Fruit fly (Drosophila melanogaster) whole organism, embryonic: ENCODE results near the gene Socs36E.

Experiments
- Asciz ChIP-seq: fragments of 200-800 bp; sonication (Bioruptor generic); optimal IDR thresholded peaks from 2 replicates; lab custom pipeline; 2017; ENCODE audit warnings: missing biosample characterization, mild to moderate bottlenecking, missing genetic modification characterization, missing genetic modification reagents
- B-H1 ChIP-seq: fragments of 200-800 bp; sonication (Bioruptor generic); IDR thresholded peaks from 3 replicates; pipeline ENCODE4 v1.3.6; 2022; ENCODE audit warnings: missing biosample characterization, missing genetic modification characterization
- C15 ChIP-seq: fragments of 200-800 bp; sonication (Bioruptor generic); IDR thresholded peaks from 3 replicates; pipeline ENCODE4 v1.3.6; 2022; ENCODE audit warnings: missing biosample characterization, missing genetic modification characterization
- CG10366 ChIP-seq: fragments of 200-800 bp; sonication (Bioruptor generic); IDR thresholded peaks from 2 replicates; pipeline ENCODE4 v1.3.6; 2022; ENCODE audit warnings: missing biosample characterization, missing genetic modification characterization
- CG10654 ChIP-seq: fragments of 200-800 bp; sonication (Bioruptor generic); optimal IDR thresholded peaks from 2 replicates; lab custom pipeline; 2016; ENCODE audit warnings: missing biosample characterization, missing genetic modification characterization
- CG11723 ChIP-seq: fragments of 200-800 bp; sonication (Bioruptor generic); optimal IDR thresholded peaks from 2 replicates; lab custom pipeline; 2017; ENCODE audit warnings: missing biosample characterization, mild to moderate bottlenecking, missing genetic modification characterization
- CG12219 ChIP-seq: fragments of 200-800 bp; sonication (Bioruptor generic); optimal IDR thresholded peaks from 3 replicates; lab custom pipeline; 2018; ENCODE audit warnings: missing biosample characterization, mild to moderate bottlenecking, missing genetic modification characterization
- CG12744 ChIP-seq: fragments of 200-800 bp; sonication (Bioruptor generic); optimal IDR thresholded peaks from 2 replicates; lab custom pipeline; 2016; ENCODE audit warnings: missing biosample characterization, missing genetic modification characterization
- CG16779 ChIP-seq: fragments of 200-800 bp; sonication (Bioruptor generic); IDR thresholded peaks from 2 replicates; pipeline ENCODE4 v1.3.6; 2022; ENCODE audit warnings: missing biosample characterization, missing genetic modification characterization
- CG17568 ChIP-seq: fragments of 200-800 bp; sonication (Bioruptor generic); optimal IDR thresholded peaks from 2 replicates; lab custom pipeline; 2018; ENCODE audit warnings: missing biosample characterization, mild to moderate bottlenecking, missing genetic modification characterization, moderate library complexity
- CG17612 ChIP-seq: fragments of 200-800 bp; sonication (Bioruptor generic); IDR thresholded peaks from 2 replicates; pipeline ENCODE4 v1.3.6; 2022; ENCODE audit warnings: missing biosample characterization, missing genetic modification characterization
- CG17802 ChIP-seq: fragments of 200-800 bp; sonication (Bioruptor generic); optimal IDR thresholded peaks from 2 replicates; lab custom pipeline; 2018; ENCODE audit warnings: missing biosample characterization, mild to moderate bottlenecking, missing genetic modification characterization, moderate library complexity
- CG2712 ChIP-seq: fragments of 200-800 bp; optimal IDR thresholded peaks from 3 replicates; lab custom pipeline; 2019; ENCODE audit warnings: missing biosample characterization, mild to moderate bottlenecking, missing genetic modification characterization, moderate library complexity
- CG31224 ChIP-seq: fragments of 200-800 bp; sonication (Bioruptor generic); IDR thresholded peaks from 2 replicates; pipeline ENCODE4 v1.3.6; 2022; ENCODE audit warnings: missing biosample characterization, missing genetic modification characterization
- CG4854 ChIP-seq: fragments of 200-800 bp; sonication (Bioruptor generic); optimal IDR thresholded peaks from 2 replicates; lab custom pipeline; 2016; ENCODE audit warnings: missing biosample characterization, missing genetic modification characterization, inconsistent platforms
- CG5245 ChIP-seq: fragments of 200-800 bp; sonication (Bioruptor generic); optimal IDR thresholded peaks from 3 replicates; lab custom pipeline; 2016; ENCODE audit warnings: missing biosample characterization, missing genetic modification characterization
- CG6254 ChIP-seq: fragments of 200-800 bp; sonication (Bioruptor generic); optimal IDR thresholded peaks from 3 replicates; lab custom pipeline; 2017; ENCODE audit warnings: mild to moderate bottlenecking, missing biosample characterization, missing genetic modification reagents, missing genetic modification characterization
- CG6765 ChIP-seq: fragments of 200-800 bp; sonication (Bioruptor generic); optimal IDR thresholded peaks from 3 replicates; lab custom pipeline; 2017; ENCODE audit warnings: missing biosample characterization, mild to moderate bottlenecking, missing genetic modification characterization
- CG7839 ChIP-seq: fragments of 200-800 bp; sonication (Bioruptor generic); optimal IDR thresholded peaks from 3 replicates; lab custom pipeline; 2018; ENCODE audit warnings: missing biosample characterization, mild to moderate bottlenecking, missing genetic modification characterization, moderate library complexity
- CG7963 ChIP-seq: fragments of 200-800 bp; sonication (Bioruptor generic); IDR thresholded peaks from 3 replicates; pipeline ENCODE4 v1.3.6; 2022; ENCODE audit warnings: missing biosample characterization, missing genetic modification characterization; ENCODE audit not compliant: partially characterized antibody
- CG8089 ChIP-seq: fragments of 200-800 bp; sonication (Bioruptor generic); optimal IDR thresholded peaks from 3 replicates; lab custom pipeline; 2016; ENCODE audit warnings: missing biosample characterization, missing genetic modification characterization
- CG9932 ChIP-seq: fragments of 200-800 bp; sonication (Bioruptor generic); IDR thresholded peaks from 2 replicates; pipeline ENCODE4 v1.3.6; 2022; ENCODE audit warnings: missing biosample characterization, missing genetic modification characterization
- Dip2 ChIP-seq: fragments of 200-800 bp; sonication (Bioruptor generic); IDR thresholded peaks from 2 replicates; pipeline ENCODE4 v1.3.6; 2022; ENCODE audit warnings: missing biosample characterization, missing genetic modification characterization
- E2f2 ChIP-seq: fragments of 200-800 bp; sonication (Bioruptor generic); IDR thresholded peaks from 2 replicates; pipeline ENCODE4 v1.3.6; 2022; ENCODE audit warnings: missing biosample characterization, missing genetic modification characterization
- Fer3 ChIP-seq: fragments of 200-800 bp; sonication (Bioruptor generic); optimal IDR thresholded peaks from 2 replicates; lab custom pipeline; 2018; ENCODE audit warnings: missing biosample characterization, mild to moderate bottlenecking, missing genetic modification characterization, moderate library complexity
- Hr39 ChIP-seq: fragments of >200 bp; optimal IDR thresholded peaks from 2 replicates; lab custom pipeline; 2017
- Mad ChIP-seq: fragments of 200-800 bp; sonication (Bioruptor generic); optimal IDR thresholded peaks from 2 replicates; lab custom pipeline; 2016; ENCODE audit warnings: missing biosample characterization, missing genetic modification characterization
- Med ChIP-seq: fragments of 200-800 bp; sonication (Bioruptor generic); peaks from one replicate; lab custom pipeline; 2016; ENCODE audit warnings: missing biosample characterization, missing genetic modification characterization, mild to moderate bottlenecking, inconsistent platforms, moderate library complexity
- Myb ChIP-seq: fragments of 200-800 bp; sonication (Bioruptor generic); optimal IDR thresholded peaks from 2 replicates; lab custom pipeline; 2016; ENCODE audit warnings: missing biosample characterization, missing genetic modification characterization
- Optix ChIP-seq: fragments of 200-800 bp; sonication (Bioruptor generic); IDR thresholded peaks from 3 replicates; pipeline ENCODE4 v1.3.6; 2022; ENCODE audit warnings: missing biosample characterization, missing genetic modification characterization
- Side ChIP-seq: fragments of 200-800 bp; sonication (Bioruptor generic); optimal IDR thresholded peaks from 2 replicates; lab custom pipeline; 2016; ENCODE audit warnings: missing biosample characterization, missing genetic modification characterization
- Spps ChIP-seq: fragments of 200-800 bp; sonication (Bioruptor generic); optimal IDR thresholded peaks from 2 replicates; lab custom pipeline; 2018; ENCODE audit warnings: missing biosample characterization, mild to moderate bottlenecking, missing genetic modification characterization
- Sry-δ ChIP-seq: fragments of 200-800 bp; sonication (Bioruptor generic); optimal IDR thresholded peaks from 2 replicates; lab custom pipeline; 2016; ENCODE audit warnings: missing biosample characterization, missing genetic modification characterization
- TFAM ChIP-seq: fragments of 200-800 bp; sonication (Bioruptor generic); optimal IDR thresholded peaks from 2 replicates; lab custom pipeline; 2017; ENCODE audit warnings: missing biosample characterization, missing genetic modification characterization, inconsistent platforms
- Tbp ChIP-seq: fragments of >200 bp; optimal IDR thresholded peaks from 2 replicates; lab custom pipeline; 2018; ENCODE audit warnings: missing biosample characterization, missing genetic modification characterization
- bowl ChIP-seq: fragments of 200-800 bp; sonication (Bioruptor generic); IDR thresholded peaks from 2 replicates; pipeline ENCODE4 v1.3.6; 2022; ENCODE audit warnings: missing biosample characterization, missing genetic modification characterization
- cato ChIP-seq: fragments of 200-800 bp; sonication (Bioruptor generic); optimal IDR thresholded peaks from 2 replicates; lab custom pipeline; 2016; ENCODE audit warnings: missing biosample characterization, missing genetic modification characterization, borderline replicate concordance
- danr ChIP-seq: fragments of 200-800 bp; sonication (Bioruptor generic); IDR thresholded peaks from 2 replicates; pipeline ENCODE4 v1.3.6; 2022; ENCODE audit warnings: missing biosample characterization, missing genetic modification characterization
- disco-r ChIP-seq: fragments of 200-800 bp; sonication (Bioruptor generic); optimal IDR thresholded peaks from 2 replicates; lab custom pipeline; 2016; ENCODE audit warnings: missing biosample characterization, missing genetic modification characterization
- emc ChIP-seq: fragments of 200-800 bp; sonication (Bioruptor generic); optimal IDR thresholded peaks from 2 replicates; lab custom pipeline; 2016; ENCODE audit warnings: missing biosample characterization, missing genetic modification characterization
- gcm2 ChIP-seq: fragments of 200-800 bp; sonication (Bioruptor generic); optimal IDR thresholded peaks from 2 replicates; lab custom pipeline; 2016; ENCODE audit warnings: missing biosample characterization, missing genetic modification characterization
- hth ChIP-seq: fragments of >200 bp; optimal IDR thresholded peaks from 2 replicates; lab custom pipeline; 2017; ENCODE audit warnings: inconsistent platforms
- nerfin-2 ChIP-seq: fragments of 200-800 bp; sonication (Bioruptor generic); IDR thresholded peaks from 2 replicates; pipeline ENCODE4 v1.3.6; 2022; ENCODE audit warnings: missing biosample characterization, missing genetic modification characterization; ENCODE audit not compliant: partially characterized antibody
- prd ChIP-seq, 3 experiments: fragments of >200 bp in 2 of 3; fragments of 200-800 bp in 1 of 3; sonication (Bioruptor generic) in 1 of 3; optimal IDR thresholded peaks in 2 of 3; IDR thresholded peaks in 1 of 3; 2 replicates in 2 of 3; 3 replicates in 1 of 3; pipeline versions ENCODE4 v1.3.6 to Lab custom; 2017 to 2022; ENCODE audit warnings: missing biosample characterization in 1 of 3, missing genetic modification characterization in 1 of 3
- ranshi ChIP-seq: fragments of 200-800 bp; sonication (Bioruptor generic); IDR thresholded peaks from 2 replicates; pipeline ENCODE4 v1.3.6; 2022; ENCODE audit warnings: missing biosample characterization, missing genetic modification characterization
- run ChIP-seq: fragments of 200-800 bp; sonication (Bioruptor generic); optimal IDR thresholded peaks from 3 replicates; lab custom pipeline; 2018; ENCODE audit warnings: missing biosample characterization, mild to moderate bottlenecking, missing genetic modification characterization
- schlank ChIP-seq: fragments of 200-800 bp; sonication (Bioruptor generic); optimal IDR thresholded peaks from 2 replicates; lab custom pipeline; 2018; ENCODE audit warnings: missing biosample characterization, mild to moderate bottlenecking, missing genetic modification characterization
- shn ChIP-seq: fragments of 200-800 bp; sonication (Bioruptor generic); optimal IDR thresholded peaks from 3 replicates; lab custom pipeline; 2016; ENCODE audit warnings: missing biosample characterization, missing genetic modification characterization
- sima ChIP-seq: fragments of 200-800 bp; sonication (Bioruptor generic); optimal IDR thresholded peaks from 2 replicates; lab custom pipeline; 2016; ENCODE audit warnings: missing biosample characterization, missing genetic modification characterization
- sr ChIP-seq: fragments of 200-800 bp; sonication (Bioruptor generic); IDR thresholded peaks from 3 replicates; pipeline ENCODE4 v1.3.6; 2022; ENCODE audit warnings: missing biosample characterization, missing genetic modification characterization

Socs36E gene

DNA sequence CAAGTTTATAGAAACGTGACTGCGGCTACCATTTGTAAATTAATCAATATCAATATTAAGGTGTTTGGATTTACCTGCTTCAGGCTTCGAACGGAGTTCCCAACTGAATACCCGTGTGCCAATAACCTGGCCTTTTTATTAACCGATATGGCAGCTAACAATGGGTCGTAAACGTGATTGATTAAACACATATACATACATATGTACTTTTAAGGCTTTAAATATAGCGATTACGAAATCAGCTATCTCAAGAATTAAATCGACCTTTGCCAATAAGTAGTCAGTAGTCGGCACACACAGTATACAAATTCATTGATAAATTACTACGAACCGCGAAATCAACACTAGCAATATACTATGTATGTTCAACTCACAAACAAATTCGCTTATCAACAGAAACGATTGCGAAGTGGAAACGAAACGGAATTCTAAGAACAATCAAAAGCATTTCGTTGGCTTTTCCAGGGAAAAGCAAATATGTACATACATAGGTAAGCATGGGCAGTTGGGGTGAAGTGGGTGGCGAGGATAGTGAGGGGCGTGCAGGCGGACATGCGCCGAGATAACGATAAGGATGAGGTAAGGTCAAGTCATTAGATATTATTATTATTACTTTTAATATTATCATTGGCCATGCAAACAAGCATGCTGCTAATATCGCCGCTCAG lies 3.5 kb downstream of the Socs36E start (continued):
- TF ChIP-seq CG6765 (GFP tag; lab: Kevin White, UChicago) (peak; percentile 72), CG10654 (GFP tag; lab: Kevin White, UChicago) (peak; percentile 54), schlank (tag; lab: Kevin White, UChicago) (peak; percentile 82), Spps (tag; lab: Kevin White, UChicago) (no peak), bowl (no peak), CG31224 (GFP tag; lab: Robert Waterston, UW) (0 out of 2 replicates have a peak, but pooled peaks have one; percentile 7), Mad (GFP tag; lab: Kevin White, UChicago) (peak; percentile 61), TFAM (peak; percentile 43), CG12219 (GFP tag; lab: Kevin White, UChicago) (peak; percentile 72), emc (GFP tag; lab: Kevin White, UChicago) (no peak), Sry-δ (GFP tag; lab: Kevin White, UChicago) (no peak), CG9932 (GFP tag; lab: Robert Waterston, UW) (0 out of 2 replicates have a peak, but pooled peaks have one; percentile 32), Asciz (peak; percentile 90), disco-r (GFP tag; lab: Kevin White, UChicago) (peak; percentile 34), Med (GFP tag; lab: Kevin White, UChicago) (peak; percentile 90), CG7963 (GFP tag; lab: Robert Waterston, UW) (no peak), Optix (GFP tag; lab: Robert Waterston, UW) (peak; percentile 41; the same call in 1 of the 3 replicates), CG7839 (peak; percentile 25), Tbp (GFP tag; lab: Kevin White, UChicago) (no peak), prd (optimal IDR thresholded peaks at IDR 0.05; lab: Kevin White, UChicago) (no peak), prd (GFP tag; IDR thresholded peaks at IDR 0.05; lab: Robert Waterston, UW) (no peak; the same call in 2 of the 3 replicates), CG17568 (GFP tag; lab: Kevin White, UChicago) (peak; percentile 88), E2f2 (peak; percentile 42; the same call in 1 of the 2 replicates), Myb (GFP tag; lab: Kevin White, UChicago) (no peak), shn (GFP tag; lab: Kevin White, UChicago) (peak; percentile 18), Side (GFP tag; lab: Kevin White, UChicago) (peak; percentile 49), danr (no peak), sima (no peak), gcm2 (GFP tag; lab: Kevin White, UChicago) (peak; percentile 55), CG4854 (peak; percentile 19), cato (GFP tag; lab: Kevin White, UChicago) (no peak), B-H1 (GFP tag; lab: Robert Waterston, UW) (peak; percentile 32; the same call in 1 of the 3 replicates), CG5245 (GFP tag; lab: Kevin White, UChicago) (no peak), CG12744 (no peak), CG10366 (GFP tag; lab: Robert Waterston, UW) (no peak; the same call in 1 of the 2 replicates), CG2712 (tag; lab: Kevin White, UChicago) (peak; percentile 44), CG17612 (GFP tag; lab: Robert Waterston, UW) (no peak), Fer3 (tag; lab: Kevin White, UChicago) (peak; percentile 67), hth (lab: Kevin White, UChicago) (no peak), Dip2 (GFP tag; lab: Robert Waterston, UW) (no peak), nerfin-2 (GFP tag; lab: Robert Waterston, UW) (no peak), CG6254 (GFP tag; lab: Kevin White, UChicago) (peak; percentile 66), CG8089 (GFP tag; lab: Kevin White, UChicago) (peak; percentile 66), CG11723 (GFP tag; lab: Kevin White, UChicago) (peak; percentile 61), run (tag; lab: Kevin White, UChicago) (peak; percentile 45), sr (peak; percentile 68; the same call in 2 of the 3 replicates), C15 (peak; percentile 38; the same call in 1 of the 3 replicates), CG17802 (tag; lab: Kevin White, UChicago) (peak; percentile 25), ranshi (GFP tag; lab: Robert Waterston, UW) (0 out of 2 replicates have a peak, but pooled peaks have one; percentile 19), CG16779 (GFP tag; lab: Robert Waterston, UW) (peak; percentile 43; the same call in 1 of the 2 replicates), Hr39 (no peak)
